Worm (Caenorhabditis elegans) whole organism, L1 larva: Measurements from ENCODE around the gene R148.5.

Experiments used
- C34B4.2 ChIP-seq: sonication (generic microtip); optimal IDR thresholded peaks from 2 replicates; lab custom pipeline; 2017; ENCODE audit warnings: mild to moderate bottlenecking, missing genetic modification characterization, missing compliant biosample characterization
- F16B12.6 ChIP-seq: fragments of 150-350 bp; optimal IDR thresholded peaks from 2 replicates; lab custom pipeline; 2014; ENCODE audit warnings: missing biosample characterization, missing genetic modification characterization
- ama-1 ChIP-seq: fragments of 150-350 bp; optimal IDR thresholded peaks from 2 replicates; lab custom pipeline; 2014
- blmp-1 ChIP-seq: fragments of 150-350 bp; optimal IDR thresholded peaks from 2 replicates; lab custom pipeline; 2014; ENCODE audit warnings: missing biosample characterization, missing genetic modification characterization
- ceh-8 ChIP-seq: fragments of 200-800 bp; sonication (Bioruptor generic); optimal IDR thresholded peaks from 2 replicates; lab custom pipeline; 2018; ENCODE audit warnings: mild to moderate bottlenecking, missing genetic modification characterization, moderate library complexity, missing compliant biosample characterization
- ceh-90 ChIP-seq: sonication (generic microtip); optimal IDR thresholded peaks from 2 replicates; lab custom pipeline; 2016; ENCODE audit warnings: missing genetic modification characterization, missing compliant biosample characterization
- ces-1 ChIP-seq: fragments of 150-350 bp; optimal IDR thresholded peaks from 2 replicates; lab custom pipeline; 2014; ENCODE audit warnings: missing biosample characterization, missing genetic modification reagents, missing genetic modification characterization
- dpl-1 ChIP-seq, 3 experiments: fragments of 150-350 bp in 2 of 3; sonication (generic microtip) in 1 of 3; optimal IDR thresholded peaks; 2 replicates each; lab custom pipeline; 2014 to 2017; ENCODE audit warnings: missing biosample characterization in 3 of 3, missing genetic modification characterization in 3 of 3, missing genetic modification reagents in 3 of 3
- efl-1 ChIP-seq, 4 experiments: fragments of 150-350 bp; optimal IDR thresholded peaks in 3 of 4; peaks in 1 of 4; 1 replicate in 1 of 4; 2 replicates in 3 of 4; lab custom pipeline; 2014; ENCODE audit warnings: missing biosample characterization in 2 of 4, missing genetic modification characterization in 2 of 4, missing genetic modification reagents in 2 of 4
- egl-27 ChIP-seq, 2 experiments: fragments of 150-350 bp in 1 of 2; sonication (generic microtip); optimal IDR thresholded peaks; 3 replicates each; lab custom pipeline; 2017 to 2018; ENCODE audit warnings: missing biosample characterization in 2 of 2, missing genetic modification characterization in 2 of 2, missing genetic modification reagents in 2 of 2
- elt-2 ChIP-seq: sonication (generic microtip); optimal IDR thresholded peaks from 2 replicates; lab custom pipeline; 2016; ENCODE audit warnings: missing genetic modification characterization, mild to moderate bottlenecking, inconsistent platforms, missing compliant biosample characterization, missing genetic modification reagents
- elt-3 ChIP-seq, 6 experiments: fragments of 150-350 bp in 1 of 6; sonication (generic microtip); optimal IDR thresholded peaks; 2 replicates each; lab custom pipeline; 2017 to 2018; ENCODE audit warnings: missing biosample characterization in 6 of 6, missing genetic modification characterization in 6 of 6, inconsistent platforms in 1 of 6
- fos-1 ChIP-seq: fragments of 150-350 bp; optimal IDR thresholded peaks from 2 replicates; lab custom pipeline; 2014; ENCODE audit warnings: missing biosample characterization, missing genetic modification characterization
- hlh-17 ChIP-seq: fragments of 200-800 bp; sonication (Bioruptor generic); optimal IDR thresholded peaks from 2 replicates; lab custom pipeline; 2018; ENCODE audit warnings: missing genetic modification characterization, mild to moderate bottlenecking, missing compliant biosample characterization, moderate library complexity, borderline replicate concordance
- lin-13 ChIP-seq: fragments of 150-350 bp; optimal IDR thresholded peaks from 2 replicates; lab custom pipeline; 2014; ENCODE audit warnings: missing biosample characterization, missing genetic modification reagents, missing genetic modification characterization
- lin-14 ChIP-seq: fragments of 200-800 bp; sonication (Bioruptor generic); optimal IDR thresholded peaks from 2 replicates; lab custom pipeline; 2018; ENCODE audit warnings: mild to moderate bottlenecking, missing genetic modification characterization, moderate library complexity, missing compliant biosample characterization
- lin-35 ChIP-seq, 2 experiments: fragments of 150-350 bp; optimal IDR thresholded peaks; 2 replicates each; lab custom pipeline; 2014; ENCODE audit warnings: missing biosample characterization in 2 of 2, missing genetic modification characterization in 2 of 2, missing genetic modification reagents in 2 of 2
- lir-3 ChIP-seq: sonication (generic microtip); optimal IDR thresholded peaks from 2 replicates; lab custom pipeline; 2016; ENCODE audit warnings: mild to moderate bottlenecking, missing genetic modification characterization, moderate library complexity, missing compliant biosample characterization; ENCODE audit not compliant: poor library complexity
- lsy-2 ChIP-seq, 2 experiments: fragments of 150-350 bp; optimal IDR thresholded peaks; 2 replicates each; lab custom pipeline; 2014; ENCODE audit warnings: missing biosample characterization in 2 of 2, missing genetic modification characterization in 2 of 2
- mab-9 ChIP-seq: fragments of 200-800 bp; sonication (Bioruptor generic); IDR thresholded peaks from 2 replicates; pipeline ENCODE4 v1.3.6; 2022; ENCODE audit warnings: missing genetic modification reagents, missing genetic modification characterization, missing compliant biosample characterization
- mdl-1 ChIP-seq, 2 experiments: fragments of 150-350 bp; optimal IDR thresholded peaks; 2 replicates each; lab custom pipeline; 2014 to 2017; ENCODE audit warnings: missing biosample characterization in 2 of 2, missing genetic modification characterization in 2 of 2, inconsistent platforms in 1 of 2
- mef-2 ChIP-seq: fragments of 150-350 bp; optimal IDR thresholded peaks from 2 replicates; lab custom pipeline; 2014; ENCODE audit warnings: missing biosample characterization, missing genetic modification characterization
- mep-1 ChIP-seq: fragments of 150-350 bp; optimal IDR thresholded peaks from 2 replicates; lab custom pipeline; 2014; ENCODE audit warnings: missing biosample characterization, missing genetic modification characterization
- nhr-12 ChIP-seq: sonication (generic microtip); optimal IDR thresholded peaks from 2 replicates; lab custom pipeline; 2017; ENCODE audit warnings: missing biosample characterization, missing genetic modification characterization
- nhr-20 ChIP-seq: sonication (generic microtip); optimal IDR thresholded peaks from 2 replicates; lab custom pipeline; 2016; ENCODE audit warnings: mild to moderate bottlenecking, missing genetic modification characterization, missing compliant biosample characterization
- nhr-237 ChIP-seq: fragments of 150-350 bp; optimal IDR thresholded peaks from 2 replicates; lab custom pipeline; 2014; ENCODE audit warnings: missing biosample characterization, missing genetic modification characterization
- nhr-84 ChIP-seq: sonication (generic microtip); optimal IDR thresholded peaks from 2 replicates; lab custom pipeline; 2017; ENCODE audit warnings: missing biosample characterization, missing genetic modification characterization
- pax-3 ChIP-seq: fragments of 200-800 bp; sonication (Bioruptor generic); optimal IDR thresholded peaks from 2 replicates; lab custom pipeline; 2018; ENCODE audit warnings: mild to moderate bottlenecking, missing genetic modification characterization, moderate library complexity, missing compliant biosample characterization
- snpc-4 ChIP-seq: fragments of 150-350 bp; optimal IDR thresholded peaks from 2 replicates; lab custom pipeline; 2014; ENCODE audit warnings: missing biosample characterization, missing genetic modification characterization
- snu-23 ChIP-seq: sonication (generic microtip); optimal IDR thresholded peaks from 2 replicates; lab custom pipeline; 2016; ENCODE audit warnings: missing genetic modification characterization, missing compliant biosample characterization
- sox-4 ChIP-seq: sonication (generic microtip); optimal IDR thresholded peaks from 2 replicates; lab custom pipeline; 2016; ENCODE audit warnings: missing genetic modification characterization, missing compliant biosample characterization
- sptf-1 ChIP-seq: fragments of 150-350 bp; optimal IDR thresholded peaks from 2 replicates; lab custom pipeline; 2014; ENCODE audit warnings: missing biosample characterization, missing genetic modification characterization
- sup-37 ChIP-seq: fragments of 200-800 bp; sonication (Bioruptor generic); optimal IDR thresholded peaks from 2 replicates; lab custom pipeline; 2018; ENCODE audit warnings: mild to moderate bottlenecking, missing genetic modification characterization, missing compliant biosample characterization
- unc-30 ChIP-seq: sonication (generic microtip); optimal IDR thresholded peaks from 2 replicates; lab custom pipeline; 2017; ENCODE audit warnings: missing biosample characterization, missing genetic modification characterization
- ztf-11 ChIP-seq, 2 experiments: sonication (generic microtip); optimal IDR thresholded peaks; 2 replicates each; lab custom pipeline; 2016 to 2017; ENCODE audit warnings: missing genetic modification characterization in 2 of 2, missing biosample characterization in 1 of 2, missing compliant biosample characterization in 1 of 2

R148.5 gene

ce11 chrIII:3127074-3127596, 38.3 kb upstream of the R148.5 start, which contains the start of gene nipa-1:
Gene nipa-1 (minus strand): TSS chrIII:3127124.
- TF ChIP-seq elt-3 (tag; optimal IDR thresholded peaks at IDR 0.05; lab: Kevin White, UChicago): no peak
- TF ChIP-seq lin-35 (GFP tag; optimal IDR thresholded peaks at IDR 0.05; lab: Kevin White, UChicago): no peak
- TF ChIP-seq dpl-1 (GFP tag; optimal IDR thresholded peaks at IDR 0.05; lab: Kevin White, UChicago): no peak
- TF ChIP-seq mep-1 (tag; lab: Kevin White, UChicago): no peak
- TF ChIP-seq fos-1: no peak
- no peak for TF ChIP-seq mef-2
- no peak for TF ChIP-seq sup-37 (GFP tag; lab: Kevin White, UChicago)
- TF ChIP-seq ztf-11 (tag; optimal IDR thresholded peaks at IDR 0.05; lab: Kevin White, UChicago): no peak
- no peak for TF ChIP-seq sptf-1 (tag; lab: Kevin White, UChicago)
- no peak for TF ChIP-seq hlh-17 (GFP tag; lab: Kevin White, UChicago)
- TF ChIP-seq C34B4.2 (tag; lab: Kevin White, UChicago): no peak
- TF ChIP-seq egl-27 (tag; optimal IDR thresholded peaks at IDR 0.05; lab: Kevin White, UChicago): no peak
- no peak for TF ChIP-seq snpc-4
- no peak for TF ChIP-seq nhr-84 (tag; lab: Kevin White, UChicago)
- no peak for TF ChIP-seq pax-3 (tag; lab: Kevin White, UChicago)
- TF ChIP-seq lir-3: no peak
- no peak for TF ChIP-seq nhr-20 (tag; lab: Kevin White, UChicago)
- TF ChIP-seq, all 84 proteins: peak for 0

ce11 chrIII:3127613-3128012, 37.8 kb upstream of the R148.5 start:
- TF ChIP-seq lsy-2 (tag; optimal IDR thresholded peaks at IDR 0.05; lab: Kevin White, UChicago) (peak; percentile 13 to 47), ceh-8 (GFP tag; lab: Kevin White, UChicago) (no peak), blmp-1 (peak; percentile 24), nhr-237 (tag; lab: Kevin White, UChicago) (no peak), nhr-12 (tag; lab: Kevin White, UChicago) (no peak), F16B12.6 (tag; lab: Kevin White, UChicago) (no peak), efl-1 (optimal IDR thresholded peaks at IDR 0.05; lab: Kevin White, UChicago) (peak in 1 of 2 experiments; percentile 46), efl-1 (GFP tag; optimal IDR thresholded peaks at IDR 0.05 in 1 of 2; lab: Kevin White, UChicago) (no peak), pax-3 (tag; lab: Kevin White, UChicago) (no peak), sox-4 (tag; lab: Kevin White, UChicago) (no peak), ces-1 (no peak), mdl-1 (tag; optimal IDR thresholded peaks at IDR 0.05; lab: Kevin White, UChicago) (peak in 1 of 2 experiments; percentile 14), lin-13 (GFP tag; lab: Kevin White, UChicago) (peak; percentile 0), lin-14 (GFP tag; lab: Kevin White, UChicago) (peak; percentile 67), elt-2 (tag; lab: Kevin White, UChicago) (peak; percentile 16), lin-35 (GFP tag; optimal IDR thresholded peaks at IDR 0.05; lab: Kevin White, UChicago) (peak; percentile 27 to 28), egl-27 (tag; optimal IDR thresholded peaks at IDR 0.05; lab: Kevin White, UChicago) (no peak), snu-23 (GFP tag; lab: Kevin White, UChicago) (peak; percentile 39)

DNA sequence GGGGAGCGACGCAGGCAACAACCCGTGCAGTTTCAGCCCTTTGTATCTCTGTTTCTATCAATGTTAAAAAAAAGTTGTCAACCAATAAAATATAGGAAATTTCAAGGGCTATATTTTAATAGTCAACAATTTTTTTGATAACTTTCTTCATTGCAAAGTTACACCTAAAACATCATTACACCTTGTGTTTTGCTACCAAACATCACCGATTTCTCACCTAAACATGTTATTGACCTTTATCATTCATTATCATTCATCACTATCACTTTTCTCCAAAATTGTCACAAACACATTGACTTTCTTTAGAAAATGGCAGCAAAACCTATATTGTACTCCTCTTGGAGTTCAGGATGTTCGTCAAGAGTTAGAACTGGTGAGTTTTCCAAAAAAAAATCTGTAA, 36.4 kb upstream of the R148.5 start, which contains the start of gene Y53G8B.1:
Y53G8B.1 (plus strand) TSS at position 242 of the 400 bp plus-strand sequence.
- peak; percentile 7 for TF ChIP-seq lin-14 (GFP tag; lab: Kevin White, UChicago)
- TF ChIP-seq blmp-1: peak; percentile 24
- no peak for TF ChIP-seq ama-1 (lab: Kevin White, UChicago)
- no peak for TF ChIP-seq ceh-90 (tag; lab: Kevin White, UChicago)
- TF ChIP-seq mab-9 (GFP tag; lab: Robert Waterston, UW): no peak
- no peak for TF ChIP-seq unc-30 (tag; lab: Kevin White, UChicago)
- TF ChIP-seq sup-37 (GFP tag; lab: Kevin White, UChicago): no peak
